Worm (Caenorhabditis elegans) whole organism, midembryonic: ENCODE results near the gene F56H9.2.

Experiments used
- T22C8.4 ChIP-seq: fragments of 200-800 bp; sonication (Bioruptor generic); IDR thresholded peaks from 2 replicates; pipeline ENCODE4 v1.3.6; 2022; ENCODE audit warnings: missing genetic modification characterization, missing compliant biosample characterization
- cog-1 ChIP-seq: sonication (generic microtip); optimal IDR thresholded peaks from 2 replicates; lab custom pipeline; 2016; ENCODE audit warnings: missing genetic modification characterization, missing compliant biosample characterization
- klf-2 ChIP-seq: fragments of 200-800 bp; sonication (Bioruptor generic); conservative IDR thresholded peaks from 2 replicates; pipeline ENCODE4 v1.3.6; 2022; ENCODE audit warnings: missing genetic modification reagents, missing genetic modification characterization, missing compliant biosample characterization
- ztf-23 ChIP-seq: fragments of 200-800 bp; sonication (Bioruptor generic); IDR thresholded peaks from 2 replicates; pipeline ENCODE4 v1.3.6; 2022; ENCODE audit warnings: missing genetic modification reagents, missing genetic modification characterization, missing compliant biosample characterization

- no peak for TF ChIP-seq cog-1 (tag; lab: Kevin White, UChicago)
- no peak for TF ChIP-seq klf-2 (GFP tag; lab: Robert Waterston, UW)
- TF ChIP-seq ztf-23 = no peak
- no peak for TF ChIP-seq T22C8.4 (GFP tag; lab: Robert Waterston, UW)
Measured at ce11 chrV:12634746-12635145, 2.7 kb upstream of the F56H9.2 start.
